Fruit fly (Drosophila melanogaster): Measurements from ENCODE around the gene Ser.

The Ser gene

dm6 chr3R:27185933-27186571, 8.0 kb downstream of the Ser start:
- TF ChIP-seq CTCF (optimal IDR thresholded peaks at IDR 0.05), result no peak

DNA sequence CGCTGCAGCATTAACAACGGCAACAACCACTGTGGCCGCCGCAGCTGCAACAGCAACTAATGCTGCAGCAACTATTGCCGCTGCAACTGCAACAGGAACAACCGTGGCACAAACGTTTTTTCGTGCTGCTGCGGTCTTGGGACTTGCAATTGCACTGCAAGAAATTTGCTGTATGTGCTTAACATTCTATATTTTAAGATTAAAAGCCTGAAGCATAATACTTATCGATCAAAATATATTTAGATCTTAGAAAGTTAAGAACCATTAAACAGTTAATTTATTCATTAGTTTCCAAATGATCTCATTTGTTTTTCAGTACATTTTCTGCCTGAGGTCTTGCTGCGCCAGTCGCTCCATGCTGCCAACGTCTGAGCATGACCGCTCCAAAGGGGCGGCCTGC, 13.0 kb downstream of the Ser start:
- TF ChIP-seq CTCF (optimal IDR thresholded peaks at IDR 0.05) (no peak), CG8478 (optimal IDR thresholded peaks at IDR 0.05) (no peak)

dm6 chr3R:27178546-27179375, 15.3 kb downstream of the Ser start:
- TF ChIP-seq CG8478 (optimal IDR thresholded peaks at IDR 0.05), result no peak
- no peak for TF ChIP-seq CTCF (optimal IDR thresholded peaks at IDR 0.05)

DNA sequence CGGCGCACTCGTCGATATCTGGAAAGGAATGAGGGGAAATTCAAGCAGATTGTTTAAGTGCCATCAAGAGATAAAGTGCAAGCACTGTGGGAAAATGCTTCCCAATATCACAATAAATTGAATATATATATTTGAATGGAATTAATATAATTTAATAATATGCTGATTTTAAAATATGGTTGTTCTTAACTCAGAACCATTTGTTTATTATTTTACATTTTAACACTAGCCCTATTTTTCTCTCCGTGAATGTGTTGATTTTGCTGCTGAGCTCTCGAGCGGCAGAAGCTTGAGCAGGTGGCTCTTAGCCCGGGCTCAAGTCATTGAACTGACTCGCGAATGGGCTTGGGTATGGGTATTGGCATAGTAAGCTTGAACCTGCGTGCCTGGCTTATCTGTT, 16.5 kb downstream of the Ser start:
- TF ChIP-seq CTCF (optimal IDR thresholded peaks at IDR 0.05), result no peak
- no peak for TF ChIP-seq CG8478 (optimal IDR thresholded peaks at IDR 0.05)

- TF ChIP-seq CTCF (optimal IDR thresholded peaks at IDR 0.05) (no peak), CG8478 (optimal IDR thresholded peaks at IDR 0.05) (no peak)
These were observed 18.4 kb downstream of the Ser start for dm6 chr3R:27175710-27176109.

DNA sequence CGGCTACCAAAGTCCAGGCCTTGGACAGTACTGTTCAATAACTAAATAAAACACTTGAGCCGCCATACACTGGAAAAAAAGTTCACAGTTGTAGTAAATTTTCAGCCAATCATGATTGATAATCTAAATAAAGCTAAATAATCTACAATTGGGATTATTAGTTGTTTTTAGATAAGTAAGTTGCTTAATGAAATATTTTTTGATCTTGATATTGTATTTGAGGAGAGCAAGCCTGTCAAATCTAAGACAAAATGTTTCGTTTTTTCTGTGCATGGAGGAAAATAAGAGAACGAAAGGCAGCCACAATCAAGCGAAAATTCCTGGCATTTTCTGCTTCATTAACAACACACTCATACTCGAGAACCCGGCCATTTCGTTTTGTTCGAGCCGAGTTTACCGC, 22.9 kb downstream of the Ser start:
- TF ChIP-seq CTCF (optimal IDR thresholded peaks at IDR 0.05), result no peak
- TF ChIP-seq CG8478 (optimal IDR thresholded peaks at IDR 0.05), result no peak

DNA sequence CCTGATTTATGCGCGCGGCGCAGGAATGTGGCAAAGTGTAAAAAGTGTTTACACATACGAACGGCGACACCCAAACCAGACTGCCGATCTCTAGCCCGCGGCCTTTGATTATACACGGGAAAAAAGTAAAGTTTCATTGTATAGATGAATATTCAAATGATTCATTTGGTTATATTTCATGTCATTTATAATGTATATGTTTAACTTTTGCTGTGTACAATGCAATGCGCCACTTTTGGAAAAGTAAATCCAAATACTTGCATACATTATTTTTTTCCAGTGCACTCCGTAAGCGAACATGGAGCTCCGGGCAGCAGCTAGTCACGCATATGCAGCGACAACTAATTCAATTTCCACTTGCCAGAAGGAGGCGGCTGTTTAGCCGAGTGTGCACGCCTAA, 26.7 kb downstream of the Ser start:
- TF ChIP-seq CTCF (optimal IDR thresholded peaks at IDR 0.05) (no peak), CG8478 (optimal IDR thresholded peaks at IDR 0.05) (no peak)

dm6 chr3R:27165416-27165982, 28.6 kb downstream of the Ser start, which contains the start of the genes CG34293 and spn-D:
TSS of gene CG34293 (minus strand) at chr3R:27165575.
TSS of gene spn-D (plus strand) at chr3R:27165716.
- no peak for TF ChIP-seq CTCF (optimal IDR thresholded peaks at IDR 0.05)
- no peak for TF ChIP-seq CG8478 (optimal IDR thresholded peaks at IDR 0.05)

dm6 chr3R:27162824-27163223, 31.2 kb downstream of the Ser start, which contains the start of gene ppk31:
TSS of gene ppk31 (plus strand) at chr3R:27163124.
- no peak for TF ChIP-seq CTCF (optimal IDR thresholded peaks at IDR 0.05)
- no peak for TF ChIP-seq CG8478 (optimal IDR thresholded peaks at IDR 0.05)

- TF ChIP-seq CG8478 (optimal IDR thresholded peaks at IDR 0.05) (no peak), CTCF (optimal IDR thresholded peaks at IDR 0.05) (no peak)
These were observed 33.2 kb downstream of the Ser start, which contains the start of gene CG5909 for dm6 chr3R:27160858-27161257. TSS of gene CG5909 (plus strand) at chr3R:27161158.

dm6 chr3R:27159870-27160269, 34.2 kb downstream of the Ser start:
- TF ChIP-seq CTCF (optimal IDR thresholded peaks at IDR 0.05), result no peak
- no peak for TF ChIP-seq CG8478 (optimal IDR thresholded peaks at IDR 0.05)

DNA sequence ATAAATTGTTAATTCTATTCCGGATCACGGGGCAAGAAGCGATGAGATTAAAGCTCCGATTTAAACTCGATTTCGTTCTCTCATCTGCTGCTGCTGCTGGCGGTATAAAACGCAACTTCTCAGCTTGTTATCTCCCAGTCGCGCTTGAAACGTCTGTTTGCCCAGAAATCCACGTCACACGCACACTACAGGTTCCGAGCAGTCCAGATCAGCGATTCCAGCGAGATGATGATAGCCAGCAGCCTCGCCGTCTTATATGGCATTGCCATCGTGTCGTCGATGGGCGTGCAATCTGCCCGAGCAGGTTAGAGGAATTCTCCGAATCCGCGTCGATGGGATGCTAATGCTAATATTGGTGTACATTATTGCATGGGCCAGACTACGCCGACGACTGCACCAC, 36.3 kb downstream of the Ser start, which contains the start of gene grass:
TSS of gene grass (plus strand) at position 135 of the 400 bp plus-strand sequence.
- TF ChIP-seq CG8478 (optimal IDR thresholded peaks at IDR 0.05), result no peak
- TF ChIP-seq CTCF (optimal IDR thresholded peaks at IDR 0.05), result no peak

- TF ChIP-seq CTCF (optimal IDR thresholded peaks at IDR 0.05) (no peak), CG8478 (optimal IDR thresholded peaks at IDR 0.05) (no peak)
These were observed 40.1 kb downstream of the Ser start for dm6 chr3R:27154001-27154400.

DNA sequence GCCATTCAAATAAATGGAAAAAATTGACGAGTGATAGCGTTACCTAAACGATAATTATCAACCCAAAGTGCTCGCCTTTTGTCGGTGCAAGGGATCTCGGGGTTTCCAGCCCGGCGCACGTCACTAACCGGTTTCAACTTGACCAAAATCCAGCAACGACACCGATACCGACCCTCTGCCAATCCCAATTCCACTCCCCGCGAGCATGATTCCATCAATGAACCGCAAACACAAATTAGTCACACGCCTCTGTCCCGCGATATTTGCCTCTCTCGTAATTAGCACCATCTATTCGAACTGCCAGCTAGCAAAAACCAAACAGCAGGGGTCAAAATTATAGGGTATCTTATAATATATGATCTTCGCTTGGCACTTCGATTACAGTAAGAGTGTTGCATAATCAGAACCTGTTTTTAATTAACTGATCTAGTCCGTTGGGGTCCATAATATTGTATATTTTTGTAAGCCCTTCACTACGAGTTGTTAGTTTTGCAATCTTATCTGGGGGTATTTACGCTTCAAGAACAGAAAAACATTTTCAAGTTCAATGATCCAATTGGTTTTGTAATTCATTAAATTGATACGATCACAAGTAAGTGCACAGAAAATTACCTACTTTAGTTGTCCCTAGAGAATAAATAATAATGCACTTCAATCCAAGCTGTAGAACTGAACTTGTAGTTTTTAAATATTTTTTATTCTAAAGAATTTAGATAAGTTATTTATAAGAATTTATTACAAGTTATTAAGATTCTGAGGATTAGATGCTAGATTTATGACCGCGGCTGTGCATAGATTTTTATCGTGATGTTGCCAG, 40.8 kb downstream of the Ser start:
- TF ChIP-seq CG8478 (optimal IDR thresholded peaks at IDR 0.05) (no peak), CTCF (optimal IDR thresholded peaks at IDR 0.05) (no peak)

Data from S2 (cell line).